Worm (Caenorhabditis elegans): Measurements from ENCODE around the gene sre-47.

DNA sequence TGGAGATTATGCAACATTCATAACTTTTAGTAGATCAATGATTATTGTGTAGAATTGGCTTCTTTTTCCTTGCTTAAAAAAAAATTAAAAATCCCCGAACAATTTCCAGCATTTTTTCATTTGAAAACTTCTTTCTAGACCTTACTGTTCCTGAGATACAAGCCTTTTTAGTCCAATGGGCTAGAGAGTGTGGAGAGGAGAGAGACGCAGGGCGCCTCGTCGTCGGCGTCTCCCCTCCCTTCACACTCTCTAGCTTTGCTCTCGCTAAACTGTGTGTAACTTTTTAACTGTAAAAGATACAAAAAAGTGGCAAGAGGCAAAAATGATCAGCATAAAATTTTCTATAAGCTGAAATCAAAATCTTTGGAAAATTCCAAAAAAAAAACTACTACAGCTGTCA, 20.7 kb upstream of the sre-47 start:
- TF ChIP-seq ceh-48 (tag; optimal IDR thresholded peaks at IDR 0.05) (no peak), ama-1 (optimal IDR thresholded peaks at IDR 0.05) (no peak), sdc-2 (tag; optimal IDR thresholded peaks at IDR 0.05) (no peak), pag-3 (tag; optimal IDR thresholded peaks at IDR 0.05; ENCODE audit: borderline replicate concordance) (no peak), fkh-10 (GFP tag; optimal IDR thresholded peaks at IDR 0.05) (no peak), F13H6.1 (tag; optimal IDR thresholded peaks at IDR 0.05) (no peak)

All from whole organism, late embryonic.